Fruit fly (Drosophila melanogaster): Measurements from ENCODE around the gene CG1979.

dm6 chr3R:7035703-7036266, 18.6 kb upstream of the CG1979 start:
- no peak for TF ChIP-seq Clk (GFP tag; optimal IDR thresholded peaks at IDR 0.05)
- TF ChIP-seq pad (GFP tag; optimal IDR thresholded peaks at IDR 0.05): no peak
- TF ChIP-seq tj (GFP tag; optimal IDR thresholded peaks at IDR 0.05): no peak
- TF ChIP-seq CG5204 (GFP tag; optimal IDR thresholded peaks at IDR 0.05): no peak
- no peak for TF ChIP-seq CG14711 (tag; optimal IDR thresholded peaks at IDR 0.05)
- no peak for TF ChIP-seq bab1 (GFP tag; optimal IDR thresholded peaks at IDR 0.05)
- TF ChIP-seq CG12768 (GFP tag; optimal IDR thresholded peaks at IDR 0.05): no peak
- no peak for TF ChIP-seq Mnt (GFP tag; optimal IDR thresholded peaks at IDR 0.05)
- TF ChIP-seq CG11617 (GFP tag; optimal IDR thresholded peaks at IDR 0.05): no peak
- TF ChIP-seq ovo (GFP tag; optimal IDR thresholded peaks at IDR 0.05): no peak
- no peak for TF ChIP-seq kay (GFP tag; ENCODE audit: borderline replicate concordance)
- TF ChIP-seq cnc (optimal IDR thresholded peaks at IDR 0.05): no peak
- TF ChIP-seq CG7101 (tag; optimal IDR thresholded peaks at IDR 0.05): no peak

Data from whole organism, adult.